Worm (Caenorhabditis elegans): ENCODE data around the gene F11D5.7.

DNA sequence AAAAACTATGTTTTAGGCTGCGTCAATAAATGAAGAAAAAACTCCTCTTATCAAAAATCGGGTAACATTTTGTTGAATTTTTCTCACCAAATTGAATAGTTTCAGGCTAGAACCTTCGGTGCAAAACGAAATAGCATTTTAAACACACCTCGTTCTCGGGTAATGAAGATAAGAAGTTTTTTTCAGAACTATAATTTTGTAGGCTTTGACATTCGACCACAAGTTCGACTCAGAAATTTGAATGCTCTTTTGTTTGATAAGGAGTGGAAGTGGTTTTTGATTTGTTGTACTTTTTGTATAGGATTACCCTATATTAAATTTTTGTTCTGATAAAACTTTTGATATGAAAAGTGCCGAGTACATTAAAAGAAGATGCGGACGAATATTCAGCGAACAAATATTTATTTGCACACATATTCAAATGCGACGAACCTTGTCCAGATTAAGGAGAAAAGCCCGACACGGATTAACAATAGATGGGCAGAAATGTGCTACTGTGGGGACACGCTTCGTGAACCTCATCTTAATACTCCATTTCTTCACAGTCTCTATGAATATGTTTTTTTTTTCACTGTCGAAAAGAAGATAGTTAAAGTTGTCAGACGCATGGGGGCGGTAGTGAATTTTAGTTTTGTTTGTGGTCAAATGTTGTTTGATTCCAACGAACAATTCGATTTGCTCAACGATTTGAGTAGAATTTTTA lies 2.6 kb downstream of the F11D5.7 start:
- TF ChIP-seq hlh-8 (tag; optimal IDR thresholded peaks at IDR 0.05): no peak
- no peak for TF ChIP-seq ceh-31 (tag; optimal IDR thresholded peaks at IDR 0.05)
- TF ChIP-seq ets-4 (tag; optimal IDR thresholded peaks at IDR 0.05): no peak
- no peak for TF ChIP-seq nfya-1 (tag; optimal IDR thresholded peaks at IDR 0.05)
